Fruit fly (Drosophila melanogaster) whole organism, wandering third instar larva: Measurements from ENCODE around the gene GATAd.

Source experiments
- Myc ChIP-seq: fragments of >200 bp; optimal IDR thresholded peaks from 2 replicates; lab custom pipeline; 2017
- br ChIP-seq: fragments of 200-800 bp; sonication (Bioruptor generic); optimal IDR thresholded peaks from 2 replicates; lab custom pipeline; 2016; ENCODE audit warnings: missing biosample characterization, missing genetic modification characterization
- dsf ChIP-seq: sonication (Bioruptor generic); optimal IDR thresholded peaks from 2 replicates; lab custom pipeline; 2016; ENCODE audit warnings: missing biosample characterization, missing genetic modification characterization, borderline replicate concordance

dm6 chr2L:10320174-10320775 lies 13.3 kb upstream of the GATAd start:
- TF ChIP-seq Myc (lab: Kevin White, UChicago): no peak
- no peak for TF ChIP-seq br (GFP tag; lab: Kevin White, UChicago)
- TF ChIP-seq dsf (GFP tag; lab: Kevin White, UChicago): no peak
